Worm (Caenorhabditis elegans) whole organism, dauer: ENCODE measurements around the gene fbxa-43.

Source experiments
- unc-62 ChIP-seq: sonication (generic microtip); optimal IDR thresholded peaks from 2 replicates; lab custom pipeline; 2017; ENCODE audit warnings: missing biosample characterization, missing genetic modification reagents, missing genetic modification characterization

The fbxa-43 gene

ce11 chrIII:2258863-2259262 is at the start of gene fbxa-43:
Gene fbxa-43, minus strand, starts transcription at chrIII:2258963.
- TF ChIP-seq unc-62 (GFP tag; lab: Kevin White, UChicago) = no peak

ce11 chrIII:2308026-2308425 is 49.3 kb upstream of the fbxa-43 start, which contains the start of the genes fbxa-1 and Y54F10BM.20:
Gene fbxa-1, minus strand, starts transcription at chrIII:2308126.
Gene Y54F10BM.20, plus strand, starts transcription at chrIII:2308256.
- no peak for TF ChIP-seq unc-62 (GFP tag; lab: Kevin White, UChicago)

DNA sequence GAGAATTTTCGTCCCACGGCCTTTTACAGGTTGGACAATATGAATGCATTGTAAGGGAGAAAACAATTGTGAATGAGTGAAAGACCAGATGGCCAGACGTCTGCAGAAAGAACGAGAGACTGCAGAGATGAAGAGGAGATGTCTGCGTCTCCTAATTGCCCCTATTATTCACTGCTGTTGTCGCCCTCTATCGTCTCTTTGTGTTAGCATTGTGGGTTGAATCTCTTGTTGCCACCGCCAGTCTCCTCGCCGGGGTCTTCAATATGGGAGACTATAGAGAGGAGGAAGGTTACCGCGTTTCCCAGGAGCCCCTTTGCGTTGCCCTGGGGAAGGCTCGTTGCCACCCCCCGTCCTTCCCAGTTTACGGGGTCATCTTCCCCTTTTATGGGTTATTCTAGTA is 46.1 kb upstream of the fbxa-43 start, which contains the start of gene Y54F10BM.9:
Y54F10BM.9 (minus strand) TSS at position 61 of the 400 bp plus-strand sequence.
- no peak for TF ChIP-seq unc-62 (GFP tag; lab: Kevin White, UChicago)

DNA sequence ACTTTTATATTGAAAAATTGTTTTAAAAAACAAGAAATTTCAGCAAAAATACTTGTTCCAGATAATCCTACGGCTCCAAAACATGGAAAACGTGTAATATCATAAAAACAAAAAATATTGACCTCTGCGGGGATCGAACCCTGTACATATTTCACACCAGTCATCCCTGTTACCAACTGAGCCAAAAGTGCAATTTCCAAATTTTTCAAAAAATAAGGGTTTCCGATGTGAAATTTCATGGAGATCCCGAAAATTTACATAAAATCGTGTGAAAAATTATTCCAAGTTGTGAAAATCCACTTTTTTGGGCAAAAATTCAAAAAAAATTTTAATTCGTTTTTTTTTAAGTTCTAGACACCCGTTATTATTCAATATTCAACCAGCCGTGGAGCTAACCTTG is 45.4 kb upstream of the fbxa-43 start:
- no peak for TF ChIP-seq unc-62 (GFP tag; lab: Kevin White, UChicago)

DNA sequence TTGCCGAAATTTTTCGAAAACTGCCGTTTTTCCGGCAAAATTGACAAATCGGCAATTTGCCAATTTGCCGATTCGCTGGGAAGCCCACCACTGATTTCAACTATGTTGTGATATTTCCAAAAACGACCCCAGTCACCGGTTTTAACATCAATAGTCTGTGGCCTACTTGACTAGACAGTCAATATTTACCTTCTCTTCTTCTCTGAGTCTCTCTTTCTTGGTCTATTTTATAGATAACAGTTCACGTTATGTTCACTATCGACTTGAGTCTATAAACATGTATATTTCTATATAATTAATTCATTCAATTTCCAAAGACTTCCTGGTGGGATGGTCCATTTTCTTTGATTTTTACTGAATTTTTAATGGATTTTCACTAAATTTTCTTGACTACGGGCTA is 36.0 kb upstream of the fbxa-43 start:
- TF ChIP-seq unc-62 (GFP tag; lab: Kevin White, UChicago) = no peak

- no peak for TF ChIP-seq unc-62 (GFP tag; lab: Kevin White, UChicago)
Measured at ce11 chrIII:2291139-2291538, 32.4 kb upstream of the fbxa-43 start, which contains the start of gene fbxa-219. Gene fbxa-219, plus strand, starts transcription at chrIII:2291415.

- TF ChIP-seq unc-62 (GFP tag; lab: Kevin White, UChicago) = no peak
Measured at ce11 chrIII:2288261-2288660, 29.5 kb upstream of the fbxa-43 start.

- no peak for TF ChIP-seq unc-62 (GFP tag; lab: Kevin White, UChicago)
Measured at ce11 chrIII:2283341-2283847, 24.6 kb upstream of the fbxa-43 start.

DNA sequence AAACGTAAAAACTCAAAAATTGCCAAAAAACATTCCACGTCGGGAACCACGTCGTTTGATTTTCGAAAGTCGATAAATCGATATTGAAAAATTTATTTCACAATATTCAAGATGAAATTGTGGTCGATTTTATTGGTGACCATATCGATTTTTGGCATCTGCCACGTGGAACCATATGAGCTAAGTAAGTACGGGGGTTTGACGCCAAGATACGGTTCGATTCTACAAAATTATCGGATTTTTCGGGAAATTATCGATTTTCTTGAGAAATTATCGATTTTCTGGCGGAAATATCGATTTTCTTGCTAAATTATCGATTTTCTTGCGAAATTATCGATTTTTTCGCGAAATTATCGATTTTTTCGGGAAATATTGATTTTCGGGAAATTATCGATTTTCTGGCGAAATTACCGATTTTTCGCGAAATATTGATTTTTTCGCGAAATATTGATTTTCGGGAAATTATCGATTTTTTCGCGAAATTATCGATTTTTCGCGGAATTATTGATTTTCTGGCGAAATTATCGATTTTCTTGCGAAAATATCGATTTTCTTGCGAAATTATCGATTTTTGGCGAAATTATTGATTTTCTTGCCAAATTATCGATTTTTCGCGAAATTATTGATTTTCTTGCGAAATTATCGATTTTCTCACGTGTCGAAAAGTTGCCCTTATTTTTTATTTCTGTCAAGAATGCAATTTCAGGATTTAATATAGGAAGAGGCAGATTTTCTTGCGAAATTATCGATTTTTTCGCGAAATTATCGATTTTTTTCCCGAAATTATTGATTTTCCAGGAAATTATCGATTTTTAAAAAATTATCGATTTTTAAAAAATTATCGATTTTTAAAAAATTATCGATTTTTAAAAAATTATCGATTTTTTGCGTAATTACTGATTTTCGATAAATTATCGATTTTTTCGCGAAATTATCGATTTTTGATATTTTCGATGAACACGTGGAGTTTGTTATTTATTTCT is 23.5 kb upstream of the fbxa-43 start, which contains the start of gene Y54F10BM.3:
Y54F10BM.3 (plus strand) TSS at position 51 of the 983 bp plus-strand sequence.
- TF ChIP-seq unc-62 (GFP tag; lab: Kevin White, UChicago) = no peak

- TF ChIP-seq unc-62 (GFP tag; lab: Kevin White, UChicago) = no peak
Measured at ce11 chrIII:2280569-2280968, 21.8 kb upstream of the fbxa-43 start, which contains the start of gene Y54F10BM.22. Gene Y54F10BM.22, plus strand, starts transcription at chrIII:2280899.

DNA sequence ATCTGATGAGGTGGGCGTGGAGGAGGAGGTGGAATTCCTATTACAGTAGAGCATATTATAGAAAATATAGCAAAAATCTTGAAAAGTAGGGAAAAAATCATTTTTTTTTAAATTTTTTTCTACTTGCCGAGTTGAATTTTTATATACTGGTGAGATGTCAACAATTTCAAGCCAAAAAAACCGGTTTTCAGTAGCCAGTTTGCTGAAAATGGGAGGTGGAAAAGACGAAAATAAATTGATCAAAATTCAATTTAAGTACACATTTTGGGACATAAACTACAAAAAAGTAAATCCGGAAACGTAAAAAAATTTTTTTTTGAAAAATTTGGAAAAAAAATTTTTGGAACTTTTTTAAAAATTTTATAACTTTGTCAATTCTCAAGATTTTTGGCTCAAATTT is 20.7 kb upstream of the fbxa-43 start, which contains the start of gene Y54F10BM.23:
Y54F10BM.23 (minus strand) TSS at position 101 of the 400 bp plus-strand sequence.
- TF ChIP-seq unc-62 (GFP tag; lab: Kevin White, UChicago) = no peak

DNA sequence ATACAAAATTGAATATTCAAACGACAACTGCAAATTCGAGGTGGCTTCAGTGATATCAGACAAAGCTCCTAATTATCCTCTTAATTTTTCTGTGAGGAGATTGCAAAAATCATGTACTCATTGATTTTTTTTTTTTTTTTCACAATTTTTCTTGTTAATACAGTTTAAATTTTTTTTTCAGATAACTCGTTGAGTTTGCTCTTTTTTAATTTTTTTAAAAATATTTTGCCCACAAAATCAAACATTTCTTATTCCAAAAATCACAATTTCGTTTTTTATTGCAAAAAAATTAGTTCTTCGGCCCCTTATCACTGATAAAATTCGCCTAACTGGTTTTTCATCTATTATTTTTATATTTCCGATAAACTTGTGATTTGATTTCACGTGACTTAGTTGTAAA is 18.1 kb upstream of the fbxa-43 start, which contains the start of gene Y54F10BM.21:
Y54F10BM.21 (plus strand) TSS at position 301 of the 400 bp plus-strand sequence.
- no peak for TF ChIP-seq unc-62 (GFP tag; lab: Kevin White, UChicago)

DNA sequence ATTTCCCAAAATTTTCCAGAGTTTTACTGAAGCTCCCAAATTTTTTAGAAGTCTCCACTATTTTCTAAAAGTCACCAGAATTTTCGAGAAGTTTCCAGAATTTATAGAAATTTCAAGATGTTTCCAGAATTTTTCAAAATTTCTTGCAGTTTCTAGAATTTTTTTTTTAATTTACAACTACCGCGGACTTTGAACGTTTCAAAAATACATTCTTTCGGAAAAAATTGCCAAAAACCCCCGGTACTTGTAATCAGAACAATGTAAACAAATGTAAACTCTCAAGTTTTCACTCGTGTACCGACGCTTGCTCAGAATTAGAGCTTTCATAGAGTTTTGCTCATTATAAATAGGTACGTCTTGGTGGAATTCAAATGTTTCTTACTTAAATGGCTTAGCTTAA is 14.0 kb upstream of the fbxa-43 start, which contains the start of gene fbxa-39:
fbxa-39 (plus strand) TSS at position 301 of the 400 bp plus-strand sequence.
- no peak for TF ChIP-seq unc-62 (GFP tag; lab: Kevin White, UChicago)

ce11 chrIII:2272075-2272474 is 13.3 kb upstream of the fbxa-43 start, which contains the start of gene fbxa-48:
Gene fbxa-48, minus strand, starts transcription at chrIII:2272175.
- no peak for TF ChIP-seq unc-62 (GFP tag; lab: Kevin White, UChicago)

ce11 chrIII:2265986-2266701 is 7.4 kb upstream of the fbxa-43 start, which contains the start of gene fbxa-9:
Gene fbxa-9, plus strand, starts transcription at chrIII:2266651.
- TF ChIP-seq unc-62 (GFP tag; lab: Kevin White, UChicago) = no peak
